Fruit fly (Drosophila melanogaster): ENCODE results near the gene CG13901.

DNA sequence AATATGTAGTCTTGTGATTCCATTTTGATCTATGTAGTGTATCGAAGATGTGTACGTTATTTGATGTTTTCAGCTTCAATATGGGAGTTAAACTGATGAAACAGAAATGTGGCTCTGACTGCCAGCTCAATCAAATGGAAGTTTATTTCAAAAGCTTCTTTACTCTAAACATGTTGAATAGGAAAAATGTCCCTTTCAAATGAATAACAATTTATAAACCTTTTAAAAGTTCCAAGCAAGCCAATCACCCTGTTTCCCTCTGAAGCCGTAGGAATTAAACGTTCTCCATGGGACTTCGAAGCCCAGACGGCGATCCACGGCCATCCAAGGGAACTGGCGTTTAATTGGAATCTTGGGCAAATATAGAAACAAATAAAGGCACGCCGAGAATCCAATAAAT, 33.7 kb downstream of the CG13901 start, which contains the start of gene CG13898:
- TF ChIP-seq CG13287 (GFP tag; IDR thresholded peaks at IDR 0.05; ENCODE audit: partially characterized antibody) (no peak), CG12769 (tag; optimal IDR thresholded peaks at IDR 0.05) (no peak)

All from whole organism, embryonic.